Worm (Caenorhabditis elegans): ENCODE results near the gene eat-3.

ce11 chrII:9374807-9375206 lies 50.1 kb downstream of the eat-3 start, which contains the start of gene C06C3.12:
- TF ChIP-seq nhr-25 (tag; optimal IDR thresholded peaks at IDR 0.05) = no peak
- TF ChIP-seq lin-39 (tag; optimal IDR thresholded peaks at IDR 0.05) = no peak
- no peak for TF ChIP-seq ceh-82 (tag; optimal IDR thresholded peaks at IDR 0.05)
- peak; percentile 24 for TF ChIP-seq fos-1 (tag; optimal IDR thresholded peaks at IDR 0.05)

Measured in whole organism, L2 larva.